Fruit fly (Drosophila melanogaster) whole organism, prepupa: Measurements from ENCODE around the gene CG42847.

Source experiments
- CG10631 ChIP-seq: fragments of 200-800 bp; sonication (Bioruptor generic); optimal IDR thresholded peaks from 2 replicates; lab custom pipeline; 2016; ENCODE audit warnings: missing biosample characterization, missing genetic modification characterization
- CG32006 ChIP-seq: fragments of 200-800 bp; sonication (Bioruptor generic); optimal IDR thresholded peaks from 3 replicates; lab custom pipeline; 2017; ENCODE audit warnings: missing biosample characterization, mild to moderate bottlenecking, missing genetic modification characterization
- CG6854 ChIP-seq: fragments of 200-800 bp; sonication (Bioruptor generic); optimal IDR thresholded peaks from 2 replicates; lab custom pipeline; 2017; ENCODE audit warnings: missing biosample characterization, mild to moderate bottlenecking, missing genetic modification characterization
- Ets21C ChIP-seq: fragments of 200-800 bp; sonication (Bioruptor generic); optimal IDR thresholded peaks from 3 replicates; lab custom pipeline; 2016; ENCODE audit warnings: missing biosample characterization, missing genetic modification characterization
- Met ChIP-seq: fragments of 200-800 bp; sonication (Bioruptor generic); optimal IDR thresholded peaks from 3 replicates; lab custom pipeline; 2016; ENCODE audit warnings: missing biosample characterization, missing genetic modification characterization
- eg ChIP-seq: fragments of 200-800 bp; sonication (Bioruptor generic); IDR thresholded peaks from 3 replicates; pipeline ENCODE4 v1.3.6; 2022; ENCODE audit warnings: missing biosample characterization, missing genetic modification characterization

DNA sequence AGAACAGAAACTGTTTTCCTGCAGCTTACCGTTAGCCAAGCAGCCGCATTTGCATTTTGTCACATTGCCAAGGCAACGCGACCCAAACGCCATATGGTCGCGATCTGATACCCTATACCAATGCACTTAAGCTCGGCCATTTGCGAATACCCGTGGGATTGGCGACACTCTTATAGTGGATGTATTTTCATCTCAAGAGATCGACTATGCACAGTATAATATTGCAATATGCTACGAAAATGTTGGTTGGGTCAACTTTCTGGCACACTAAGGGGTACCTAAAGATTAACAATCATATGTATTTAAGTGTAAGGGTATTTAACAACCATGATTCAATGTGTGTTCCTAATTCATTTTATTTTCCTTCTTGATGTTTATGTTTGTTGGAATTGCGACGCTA lies 10.6 kb downstream of the CG42847 start:
- TF ChIP-seq eg (GFP tag; lab: Robert Waterston, UW): peak; percentile 48; the same call in 1 of the 3 replicates
- peak; percentile 58 for TF ChIP-seq Met
- TF ChIP-seq CG6854: no peak
- peak; percentile 19 for TF ChIP-seq CG10631 (GFP tag; lab: Kevin White, UChicago)
- peak; percentile 42 for TF ChIP-seq CG32006 (GFP tag; lab: Kevin White, UChicago)
- TF ChIP-seq Ets21C (GFP tag; lab: Kevin White, UChicago): peak; percentile 64
